Worm (Caenorhabditis elegans) whole organism, late embryonic: ENCODE results near the gene E01B7.2.
"Not testable (repeated sequence)": the region's sequence is repeated elsewhere in the genome, so short reads cannot be mapped to it uniquely, and the experiment has no call there.

Experiments
- C08G9.2 ChIP-seq: sonication (generic microtip); optimal IDR thresholded peaks from 2 replicates; lab custom pipeline; 2016; ENCODE audit warnings: mild to moderate bottlenecking, missing genetic modification characterization, moderate library complexity, missing compliant biosample characterization
- K02D7.2 ChIP-seq: sonication (generic microtip); optimal IDR thresholded peaks from 2 replicates; lab custom pipeline; 2017; ENCODE audit warnings: mild to moderate bottlenecking, missing genetic modification characterization, missing compliant biosample characterization
- Y22D7AL.16 ChIP-seq: sonication (generic microtip); optimal IDR thresholded peaks from 2 replicates; lab custom pipeline; 2016; ENCODE audit warnings: missing genetic modification characterization, missing compliant biosample characterization
- ceh-18 ChIP-seq: sonication (generic microtip); optimal IDR thresholded peaks from 2 replicates; lab custom pipeline; 2016; ENCODE audit warnings: missing genetic modification characterization, missing compliant biosample characterization
- ceh-19 ChIP-seq: fragments of 200-800 bp; sonication (Bioruptor generic); optimal IDR thresholded peaks from 2 replicates; lab custom pipeline; 2018; ENCODE audit warnings: mild to moderate bottlenecking, missing genetic modification characterization, missing compliant biosample characterization
- ceh-2 ChIP-seq: sonication (generic microtip); optimal IDR thresholded peaks from 2 replicates; lab custom pipeline; 2016; ENCODE audit warnings: missing genotype, missing genetic modification characterization, missing compliant biosample characterization
- ceh-22 ChIP-seq: sonication (generic microtip); optimal IDR thresholded peaks from 2 replicates; lab custom pipeline; 2017; ENCODE audit warnings: missing biosample characterization, missing genetic modification characterization
- ceh-24 ChIP-seq: sonication (generic microtip); optimal IDR thresholded peaks from 2 replicates; lab custom pipeline; 2016; ENCODE audit warnings: mild to moderate bottlenecking, missing genetic modification characterization, missing compliant biosample characterization
- ceh-31 ChIP-seq: sonication (generic microtip); optimal IDR thresholded peaks from 2 replicates; lab custom pipeline; 2016; ENCODE audit warnings: missing genetic modification characterization, missing compliant biosample characterization
- ceh-34 ChIP-seq: sonication (generic microtip); optimal IDR thresholded peaks from 2 replicates; lab custom pipeline; 2016; ENCODE audit warnings: mild to moderate bottlenecking, missing genetic modification characterization, missing compliant biosample characterization
- ceh-6 ChIP-seq: fragments of 200-800 bp; sonication (Bioruptor generic); optimal IDR thresholded peaks from 2 replicates; lab custom pipeline; 2018; ENCODE audit warnings: mild to moderate bottlenecking, missing genetic modification characterization, missing compliant biosample characterization
- elt-4 ChIP-seq: sonication (generic microtip); optimal IDR thresholded peaks from 2 replicates; lab custom pipeline; 2016; ENCODE audit warnings: missing genetic modification characterization, missing compliant biosample characterization
- fkh-6 ChIP-seq: sonication (generic microtip); optimal IDR thresholded peaks from 2 replicates; lab custom pipeline; 2016; ENCODE audit warnings: missing genetic modification characterization, missing compliant biosample characterization
- gmeb-2 ChIP-seq: sonication (generic microtip); optimal IDR thresholded peaks from 2 replicates; lab custom pipeline; 2016; ENCODE audit warnings: missing genetic modification characterization, inconsistent platforms, missing compliant biosample characterization
- hlh-15 ChIP-seq: sonication (generic microtip); optimal IDR thresholded peaks from 2 replicates; lab custom pipeline; 2016; ENCODE audit warnings: missing genetic modification characterization, missing compliant biosample characterization
- hlh-6 ChIP-seq: sonication (generic microtip); optimal IDR thresholded peaks from 2 replicates; lab custom pipeline; 2016; ENCODE audit warnings: missing genotype, missing genetic modification characterization, missing compliant biosample characterization
- lim-6 ChIP-seq: sonication (generic microtip); optimal IDR thresholded peaks from 2 replicates; lab custom pipeline; 2016; ENCODE audit warnings: missing genetic modification characterization, missing compliant biosample characterization
- madf-2 ChIP-seq: sonication (generic microtip); optimal IDR thresholded peaks from 2 replicates; lab custom pipeline; 2017; ENCODE audit warnings: missing genetic modification characterization, missing compliant biosample characterization
- mec-3 ChIP-seq: sonication (generic microtip); optimal IDR thresholded peaks from 2 replicates; lab custom pipeline; 2016; ENCODE audit warnings: borderline replicate concordance, missing genetic modification characterization, missing compliant biosample characterization
- nhr-11 ChIP-seq: fragments of 150-350 bp; optimal IDR thresholded peaks from 2 replicates; lab custom pipeline; 2014; ENCODE audit warnings: missing biosample characterization, missing genetic modification characterization
- pag-3 ChIP-seq: sonication (generic microtip); optimal IDR thresholded peaks from 2 replicates; lab custom pipeline; 2016; ENCODE audit warnings: missing compliant biosample characterization, missing genetic modification characterization, borderline replicate concordance
- pax-1 ChIP-seq: fragments of 150-350 bp; optimal IDR thresholded peaks from 2 replicates; lab custom pipeline; 2014; ENCODE audit warnings: missing biosample characterization, missing genetic modification characterization
- pha-2 ChIP-seq: sonication (generic microtip); optimal IDR thresholded peaks from 2 replicates; lab custom pipeline; 2017; ENCODE audit warnings: mild to moderate bottlenecking, missing genetic modification characterization, missing compliant biosample characterization
- pha-4 ChIP-seq: fragments of 150-350 bp; optimal IDR thresholded peaks from 2 replicates; lab custom pipeline; 2018; ENCODE audit warnings: missing biosample characterization, missing genetic modification reagents, missing genetic modification characterization
- pqm-1 ChIP-seq: sonication (generic microtip); optimal IDR thresholded peaks from 2 replicates; lab custom pipeline; 2016; ENCODE audit warnings: missing genetic modification characterization, missing compliant biosample characterization
- ref-2 ChIP-seq: sonication (generic microtip); optimal IDR thresholded peaks from 2 replicates; lab custom pipeline; 2016; ENCODE audit warnings: missing genetic modification characterization, missing compliant biosample characterization
- sdc-2 ChIP-seq: sonication (generic microtip); optimal IDR thresholded peaks from 2 replicates; lab custom pipeline; 2016; ENCODE audit warnings: missing genotype, missing genetic modification characterization, missing compliant biosample characterization
- sox-2 ChIP-seq: fragments of 200-800 bp; sonication (Bioruptor generic); IDR thresholded peaks from 2 replicates; pipeline ENCODE4 v1.3.6; 2022; ENCODE audit warnings: missing genetic modification reagents, missing genetic modification characterization, missing compliant biosample characterization
- sox-4 ChIP-seq: sonication (generic microtip); optimal IDR thresholded peaks from 2 replicates; lab custom pipeline; 2017; ENCODE audit warnings: mild to moderate bottlenecking, missing genetic modification characterization, inconsistent platforms, missing compliant biosample characterization
- unc-42 ChIP-seq: sonication (generic microtip); optimal IDR thresholded peaks from 2 replicates; lab custom pipeline; 2016; ENCODE audit warnings: missing genotype, missing genetic modification characterization, missing compliant biosample characterization
- unc-86 ChIP-seq: sonication (generic microtip); optimal IDR thresholded peaks from 2 replicates; lab custom pipeline; 2016; ENCODE audit warnings: missing genetic modification characterization, missing compliant biosample characterization
- zip-5 ChIP-seq: sonication (generic microtip); optimal IDR thresholded peaks from 2 replicates; lab custom pipeline; 2016; ENCODE audit warnings: missing genetic modification characterization, missing compliant biosample characterization
- ztf-16 ChIP-seq: sonication (generic microtip); optimal IDR thresholded peaks from 2 replicates; lab custom pipeline; 2017; ENCODE audit warnings: missing genetic modification characterization, missing compliant biosample characterization

E01B7.2 gene

ce11 chrV:17918726-17919125 lies 2.8 kb upstream of the E01B7.2 start, which contains the start of gene C06H5.8:
Gene C06H5.8 (plus strand): TSS chrV:17919026.
- TF ChIP-seq ceh-34 (tag; lab: Kevin White, UChicago) (no peak), Y22D7AL.16 (no peak), pha-4 (tag; lab: Kevin White, UChicago) (no peak), unc-42 (no peak), fkh-6 (tag; lab: Kevin White, UChicago) (no peak), madf-2 (tag; lab: Kevin White, UChicago) (no peak), ztf-16 (tag; lab: Kevin White, UChicago) (no peak), lim-6 (tag; lab: Kevin White, UChicago) (no peak), ceh-19 (GFP tag; lab: Kevin White, UChicago) (no peak), ceh-18 (tag; lab: Kevin White, UChicago) (no peak), nhr-11 (tag; lab: Kevin White, UChicago) (no peak), gmeb-2 (tag; lab: Kevin White, UChicago) (no peak), sox-4 (tag; lab: Kevin White, UChicago) (no peak), zip-5 (tag; lab: Kevin White, UChicago) (no peak), hlh-15 (tag; lab: Kevin White, UChicago) (no peak)
- TF ChIP-seq, all 69 proteins: peak for 0

ce11 chrV:17924095-17925000 lies 2.8 kb downstream of the E01B7.2 start, which contains the start of gene usp-50:
Gene usp-50 (plus strand): TSS chrV:17924916.
- not testable (repeated sequence) for TF ChIP-seq mec-3; pag-3 (tag; lab: Kevin White, UChicago); ceh-22 (tag; lab: Kevin White, UChicago)

ce11 chrV:17928128-17928527 lies 6.6 kb downstream of the E01B7.2 start:
- TF ChIP-seq hlh-6 (tag; lab: Kevin White, UChicago) = no peak
- peak; percentile 46 for TF ChIP-seq pag-3 (tag; lab: Kevin White, UChicago)
- no peak for TF ChIP-seq hlh-15 (tag; lab: Kevin White, UChicago)

- TF ChIP-seq pha-2 (no peak), pax-1 (tag; lab: Kevin White, UChicago) (no peak), ref-2 (tag; lab: Kevin White, UChicago) (no peak), elt-4 (tag; lab: Kevin White, UChicago) (no peak), unc-86 (tag; lab: Kevin White, UChicago) (no peak)
Measured at ce11 chrV:17931795-17932194, 10.2 kb downstream of the E01B7.2 start.

ce11 chrV:17935857-17936256 lies 14.3 kb downstream of the E01B7.2 start:
- no peak for TF ChIP-seq ceh-6
- TF ChIP-seq, all 69 proteins: peak for 0

DNA sequence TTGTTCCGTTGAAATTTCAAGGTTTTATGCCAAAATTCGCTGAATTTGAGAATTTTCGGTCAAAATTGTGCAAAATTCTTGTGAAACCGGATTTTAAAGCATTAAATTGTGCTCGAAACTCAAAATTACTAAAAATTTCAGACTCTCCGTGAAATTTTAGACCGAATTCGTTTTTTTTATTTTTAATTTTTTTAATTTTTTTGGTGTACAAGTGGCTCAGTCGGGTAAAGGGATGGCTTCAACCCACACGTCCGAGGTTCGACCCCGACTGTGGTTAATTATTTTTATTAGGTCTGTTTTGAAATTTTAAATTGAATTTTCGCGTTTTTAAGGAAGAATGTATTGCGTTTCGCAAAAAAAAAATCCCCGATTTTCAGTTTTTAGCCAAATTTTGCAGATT lies 17.4 kb downstream of the E01B7.2 start:
- TF ChIP-seq pha-2 = no peak
- TF ChIP-seq pqm-1 (tag; lab: Kevin White, UChicago) = no peak
- TF ChIP-seq zip-5 (tag; lab: Kevin White, UChicago) = no peak
- no peak for TF ChIP-seq sox-4 (tag; lab: Kevin White, UChicago)
- TF ChIP-seq ceh-34 (tag; lab: Kevin White, UChicago) = no peak
- no peak for TF ChIP-seq ceh-2 (tag; lab: Kevin White, UChicago)
- TF ChIP-seq fkh-6 (tag; lab: Kevin White, UChicago) = no peak
- TF ChIP-seq sdc-2 = no peak
- TF ChIP-seq madf-2 (tag; lab: Kevin White, UChicago) = no peak
- no peak for TF ChIP-seq lim-6 (tag; lab: Kevin White, UChicago)
- no peak for TF ChIP-seq ceh-31 (tag; lab: Kevin White, UChicago)
- TF ChIP-seq ceh-24 (tag; lab: Kevin White, UChicago) = no peak
- TF ChIP-seq C08G9.2 (tag; lab: Kevin White, UChicago) = no peak
- TF ChIP-seq mec-3 = no peak
- TF ChIP-seq unc-86 (tag; lab: Kevin White, UChicago) = no peak
- no peak for TF ChIP-seq hlh-15 (tag; lab: Kevin White, UChicago)
- TF ChIP-seq K02D7.2 (tag; lab: Kevin White, UChicago) = no peak
- TF ChIP-seq sox-2 (GFP tag; lab: Robert Waterston, UW) = no peak
- no peak for TF ChIP-seq ztf-16 (tag; lab: Kevin White, UChicago)
